Worm (Caenorhabditis elegans) whole organism, L1 larva: Measurements from ENCODE around the gene col-133.

Source experiments
- efl-1 ChIP-seq, 4 experiments: fragments of 150-350 bp; optimal IDR thresholded peaks in 3 of 4; peaks in 1 of 4; 1 replicate in 1 of 4; 2 replicates in 3 of 4; lab custom pipeline; 2014; ENCODE audit warnings: missing biosample characterization in 2 of 4, missing genetic modification characterization in 2 of 4, missing genetic modification reagents in 2 of 4
- nhr-237 ChIP-seq: fragments of 150-350 bp; optimal IDR thresholded peaks from 2 replicates; lab custom pipeline; 2014; ENCODE audit warnings: missing biosample characterization, missing genetic modification characterization
- nhr-90 ChIP-seq: sonication (generic microtip); optimal IDR thresholded peaks from 2 replicates; lab custom pipeline; 2016; ENCODE audit warnings: mild to moderate bottlenecking, missing genetic modification characterization, missing compliant biosample characterization; ENCODE audit not compliant: poor library complexity
- skn-1 ChIP-seq: fragments of 150-350 bp; optimal IDR thresholded peaks from 2 replicates; lab custom pipeline; 2014; ENCODE audit warnings: missing biosample characterization, missing genetic modification characterization
- vab-15 ChIP-seq: sonication (generic microtip); optimal IDR thresholded peaks from 2 replicates; lab custom pipeline; 2017; ENCODE audit warnings: missing genotype, mild to moderate bottlenecking, missing genetic modification characterization, missing compliant biosample characterization
- ztf-11 ChIP-seq, 2 experiments: sonication (generic microtip); optimal IDR thresholded peaks; 2 replicates each; lab custom pipeline; 2016 to 2017; ENCODE audit warnings: missing genetic modification characterization in 2 of 2, missing biosample characterization in 1 of 2, missing compliant biosample characterization in 1 of 2

DNA sequence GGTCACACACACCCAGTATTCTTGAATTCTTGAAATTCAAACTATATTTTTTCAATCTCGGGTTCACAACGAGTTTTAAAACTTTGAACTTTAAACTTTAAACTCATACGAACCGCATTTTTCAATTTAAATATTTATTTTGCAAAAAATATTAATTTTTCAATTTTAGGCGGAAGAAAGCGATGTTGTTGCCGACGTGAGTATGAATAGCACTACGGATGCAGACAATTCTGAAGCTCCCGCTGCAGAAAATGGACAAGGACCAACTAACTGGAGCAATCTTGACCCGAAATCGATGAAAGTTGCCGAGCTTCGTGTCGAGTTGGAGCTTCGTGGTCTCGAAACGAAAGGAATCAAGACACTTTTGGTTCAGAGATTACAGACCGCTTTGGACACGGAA is 24.7 kb downstream of the col-133 start:
- TF ChIP-seq skn-1 (tag; lab: Kevin White, UChicago) (no peak), nhr-237 (tag; lab: Kevin White, UChicago) (no peak), efl-1 (optimal IDR thresholded peaks at IDR 0.05; lab: Kevin White, UChicago) (no peak), efl-1 (GFP tag; optimal IDR thresholded peaks at IDR 0.05 in 1 of 2; lab: Kevin White, UChicago) (peak in 1 of 2 experiments; percentile 73), nhr-90 (tag; lab: Kevin White, UChicago) (no peak), ztf-11 (tag; optimal IDR thresholded peaks at IDR 0.05; lab: Kevin White, UChicago) (no peak), vab-15 (tag; lab: Kevin White, UChicago) (no peak)
